Worm (Caenorhabditis elegans): ENCODE measurements around the gene C27H6.9.
A peak's percentile ranks its signal among the peaks of the same experiment; 100 is the strongest.
"Not testable (repeated sequence)": the region's sequence is repeated elsewhere in the genome, so short reads cannot be mapped to it uniquely, and the experiment has no call there.

ce11 chrV:9980731-9981483 is 1.8 kb upstream of the C27H6.9 start, which contains the start of the genes ruvb-1 and tofu-1:
- TF ChIP-seq elt-3 (tag; optimal IDR thresholded peaks at IDR 0.05); snpc-4 (tag; optimal IDR thresholded peaks at IDR 0.05); blmp-1 (tag; optimal IDR thresholded peaks at IDR 0.05); unc-62 (GFP tag; optimal IDR thresholded peaks at IDR 0.05); tbx-8 (GFP tag; optimal IDR thresholded peaks at IDR 0.05); pha-4 (tag; optimal IDR thresholded peaks at IDR 0.05): not testable (repeated sequence)
- peak; percentile 24 for TF ChIP-seq lin-13 (tag; optimal IDR thresholded peaks at IDR 0.05)
